Fruit fly (Drosophila melanogaster): Measurements from ENCODE around the gene CG11983.

The CG11983 gene

DNA sequence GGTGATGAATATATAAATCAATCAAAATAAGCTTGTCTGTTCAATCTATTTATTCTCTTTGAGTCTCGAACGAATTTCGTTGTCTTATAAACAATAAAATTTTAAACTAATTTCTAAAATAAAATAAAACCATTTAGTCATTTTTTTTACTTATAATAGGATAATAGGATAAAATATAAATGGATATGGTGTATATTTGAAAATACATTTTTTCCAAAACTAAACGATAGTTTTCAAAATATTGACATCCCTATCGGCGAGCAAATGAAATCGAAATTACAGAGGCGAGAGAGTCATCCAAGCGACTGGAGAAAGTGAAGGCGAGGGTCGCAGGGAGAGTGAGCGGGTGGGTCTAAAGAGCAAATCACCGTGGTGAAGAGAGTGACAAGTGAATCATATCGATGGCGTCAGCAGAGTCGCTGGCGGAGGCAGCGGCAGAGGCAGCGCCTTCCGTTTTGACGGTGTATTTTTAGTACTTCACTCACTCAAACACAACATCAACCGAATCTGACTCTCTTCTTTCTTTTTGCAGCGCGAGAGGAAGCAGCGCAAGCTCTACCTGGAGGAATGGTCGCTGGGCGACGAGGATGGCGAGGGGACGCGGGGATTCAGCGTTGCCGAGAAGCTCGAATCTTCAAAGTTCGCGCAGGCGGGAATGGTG lies 49.4 kb downstream of the CG11983 start (continued):
- peak; percentile 62 to 64 for TF ChIP-seq Pdp1 (GFP tag; optimal IDR thresholded peaks at IDR 0.05)
- TF ChIP-seq CG8478 (optimal IDR thresholded peaks at IDR 0.05), result no peak
- peak; percentile 88 for TF ChIP-seq CG2116 (GFP tag; optimal IDR thresholded peaks at IDR 0.05)
- TF ChIP-seq CG6854 (GFP tag; optimal IDR thresholded peaks at IDR 0.05), result peak; percentile 98
- TF ChIP-seq ara (GFP tag; IDR thresholded peaks at IDR 0.05), result no peak
- peak; percentile 44 for TF ChIP-seq slp2 (GFP tag; optimal IDR thresholded peaks at IDR 0.05)
- no peak for TF ChIP-seq usp (GFP tag; optimal IDR thresholded peaks at IDR 0.05)
- TF ChIP-seq CG31365 (tag; optimal IDR thresholded peaks at IDR 0.05), result peak; percentile 64
- TF ChIP-seq CG4820 (GFP tag; optimal IDR thresholded peaks at IDR 0.05), result peak; percentile 89
- TF ChIP-seq CG15269 (tag; optimal IDR thresholded peaks at IDR 0.05), result peak; percentile 98
- no peak for TF ChIP-seq D (optimal IDR thresholded peaks at IDR 0.05)
- TF ChIP-seq D (GFP tag; optimal IDR thresholded peaks at IDR 0.05), result peak; percentile 95
- no peak for TF ChIP-seq Sin3A (optimal IDR thresholded peaks at IDR 0.05)
- peak; percentile 99 for TF ChIP-seq gsb-n (tag; optimal IDR thresholded peaks at IDR 0.05)
- TF ChIP-seq dmrt11E (tag; optimal IDR thresholded peaks at IDR 0.05), result peak; percentile 98
- TF ChIP-seq ro (GFP tag; IDR thresholded peaks at IDR 0.05), result no peak
- no peak for TF ChIP-seq CG10959 (GFP tag; IDR thresholded peaks at IDR 0.05)
- peak; percentile 4 for TF ChIP-seq fu2 (GFP tag; optimal IDR thresholded peaks at IDR 0.05)
- TF ChIP-seq cwo (GFP tag; optimal IDR thresholded peaks at IDR 0.05), result peak; percentile 98
- TF ChIP-seq HLH4C (GFP tag; IDR thresholded peaks at IDR 0.05; ENCODE audit: partially characterized antibody), result no peak
- TF ChIP-seq CG13775 (GFP tag; optimal IDR thresholded peaks at IDR 0.05), result peak; percentile 98
- peak; percentile 98 for TF ChIP-seq CG13894 (tag; optimal IDR thresholded peaks at IDR 0.05)
- peak; percentile 58 for TF ChIP-seq chn (GFP tag; optimal IDR thresholded peaks at IDR 0.05)
- TF ChIP-seq ranshi (GFP tag; IDR thresholded peaks at IDR 0.05), result no peak
- TF ChIP-seq stwl (tag; optimal IDR thresholded peaks at IDR 0.05), result peak; percentile 59
- TF ChIP-seq chinmo (GFP tag; IDR thresholded peaks at IDR 0.05; ENCODE audit: partially characterized antibody), result no peak
- TF ChIP-seq CG12071 (GFP tag; optimal IDR thresholded peaks at IDR 0.05), result peak; percentile 88
- no peak for TF ChIP-seq fru (optimal IDR thresholded peaks at IDR 0.05)
- peak; percentile 91 for TF ChIP-seq lilli (GFP tag; optimal IDR thresholded peaks at IDR 0.05)
- TF ChIP-seq Spps (tag; optimal IDR thresholded peaks at IDR 0.05), result peak; percentile 99
- TF ChIP-seq Lhr (GFP tag; optimal IDR thresholded peaks at IDR 0.05), result peak; percentile 94
- TF ChIP-seq Oaz (GFP tag; IDR thresholded peaks at IDR 0.05), result no peak
- TF ChIP-seq CG17359 (tag; optimal IDR thresholded peaks at IDR 0.05), result peak; percentile 97
- peak; percentile 66 for TF ChIP-seq HLH54F (GFP tag; optimal IDR thresholded peaks at IDR 0.05)
- TF ChIP-seq B-H2 (GFP tag; optimal IDR thresholded peaks at IDR 0.05), result peak; percentile 98
- no peak for TF ChIP-seq H2.0 (GFP tag; IDR thresholded peaks at IDR 0.05)
- peak; percentile 50 for TF ChIP-seq CG12744 (GFP tag; optimal IDR thresholded peaks at IDR 0.05)
- no peak for TF ChIP-seq CG32532 (GFP tag; IDR thresholded peaks at IDR 0.05)
- no peak for TF ChIP-seq CG11560 (tag; IDR thresholded peaks at IDR 0.05)
- TF ChIP-seq CG2129 (GFP tag; IDR thresholded peaks at IDR 0.05; ENCODE audit: partially characterized antibody), result no peak
- TF ChIP-seq CG10366 (GFP tag; IDR thresholded peaks at IDR 0.05), result no peak
- TF ChIP-seq Bteb2 (GFP tag; optimal IDR thresholded peaks at IDR 0.05), result peak; percentile 80
- TF ChIP-seq bcd (GFP tag; optimal IDR thresholded peaks at IDR 0.05), result peak; percentile 97
- no peak for TF ChIP-seq her (GFP tag; optimal IDR thresholded peaks at IDR 0.05)
- peak; percentile 98 for TF ChIP-seq CG10209 (GFP tag; optimal IDR thresholded peaks at IDR 0.05)
- TF ChIP-seq CG17912 (GFP tag; optimal IDR thresholded peaks at IDR 0.05), result peak; percentile 88
- peak; percentile 98 for TF ChIP-seq D19A (tag; optimal IDR thresholded peaks at IDR 0.05)
- peak; percentile 99 for TF ChIP-seq CG17829 (tag; optimal IDR thresholded peaks at IDR 0.05)
- no peak for TF ChIP-seq lov (optimal IDR thresholded peaks at IDR 0.05)
- no peak for TF ChIP-seq lov (GFP tag; IDR thresholded peaks at IDR 0.05)
- TF ChIP-seq tap (tag; optimal IDR thresholded peaks at IDR 0.05), result peak; percentile 98
- no peak for TF ChIP-seq wor (GFP tag; IDR thresholded peaks at IDR 0.05)

Measured in whole organism, embryonic.